Worm (Caenorhabditis elegans): ENCODE measurements around the gene mnk-1.

DNA sequence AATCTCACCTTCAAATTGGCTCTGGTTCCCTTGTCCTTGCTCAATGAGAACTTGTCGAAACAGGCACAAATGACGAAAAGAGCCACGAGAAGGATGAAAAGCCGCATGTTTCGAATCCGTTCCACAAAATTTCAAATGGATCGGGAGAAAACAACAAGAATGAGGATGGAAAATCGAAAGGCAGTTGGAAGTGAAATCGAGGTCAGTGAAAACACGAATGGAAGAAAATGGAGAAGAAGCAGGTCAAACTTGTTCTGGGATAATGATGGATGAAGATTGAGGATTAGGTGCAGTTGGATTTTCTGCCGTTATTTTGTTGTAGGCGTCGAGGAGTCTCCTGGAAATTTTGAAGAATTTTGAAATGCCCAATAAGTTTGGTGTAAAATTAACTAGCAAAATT lies 31.8 kb downstream of the mnk-1 start:
- TF ChIP-seq ceh-36 (tag; optimal IDR thresholded peaks at IDR 0.05) (no peak), tbx-37 (GFP tag; conservative IDR thresholded peaks at IDR 0.05) (no peak), hmg-4 (GFP tag; optimal IDR thresholded peaks at IDR 0.05) (no peak), aly-1 (tag; optimal IDR thresholded peaks at IDR 0.05) (no peak), flt-1 (GFP tag; IDR thresholded peaks at IDR 0.05) (no peak), scrt-1 (GFP tag; IDR thresholded peaks at IDR 0.05) (no peak), hmbx-1 (tag; optimal IDR thresholded peaks at IDR 0.05) (no peak), ama-1 (optimal IDR thresholded peaks at IDR 0.05) (no peak), sea-1 (GFP tag; conservative IDR thresholded peaks at IDR 0.05) (no peak), B0310.2 (tag; optimal IDR thresholded peaks at IDR 0.05) (no peak), pes-1 (GFP tag; IDR thresholded peaks at IDR 0.05) (no peak), tbx-11 (GFP tag; IDR thresholded peaks at IDR 0.05) (no peak), F13C5.2 (tag; optimal IDR thresholded peaks at IDR 0.05) (no peak)

Data from whole organism, early embryonic.